Fruit fly (Drosophila melanogaster): ENCODE data around the gene Pde9.

DNA sequence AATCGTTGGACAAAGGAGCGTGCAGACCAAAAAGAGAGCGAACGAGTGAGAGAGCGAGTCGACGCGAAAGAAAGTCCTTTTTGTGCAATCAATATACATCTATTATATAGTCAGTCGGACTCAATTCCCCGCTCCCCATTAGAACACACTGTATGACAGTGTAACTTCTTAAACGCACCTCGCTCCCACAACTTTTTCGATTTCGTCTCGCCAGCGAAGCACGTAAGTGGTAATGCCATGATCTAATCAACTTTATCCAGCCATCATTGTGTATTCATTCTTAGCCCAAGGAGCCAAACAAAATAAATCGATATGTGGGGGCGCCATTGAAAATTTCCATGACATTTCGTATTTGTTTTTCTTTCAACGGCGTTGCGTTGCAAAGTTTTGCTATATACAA, 41.9 kb upstream of the Pde9 start:
- TF ChIP-seq Crg-1 (GFP tag; optimal IDR thresholded peaks at IDR 0.05) (no peak), CG7101 (tag; optimal IDR thresholded peaks at IDR 0.05) (no peak), cnc (optimal IDR thresholded peaks at IDR 0.05) (no peak), ovo (GFP tag; optimal IDR thresholded peaks at IDR 0.05) (no peak), cic (GFP tag; optimal IDR thresholded peaks at IDR 0.05) (no peak), CG11617 (GFP tag; optimal IDR thresholded peaks at IDR 0.05) (no peak), Clk (GFP tag; optimal IDR thresholded peaks at IDR 0.05) (no peak), bab1 (GFP tag; optimal IDR thresholded peaks at IDR 0.05) (no peak), tj (GFP tag; optimal IDR thresholded peaks at IDR 0.05) (no peak), Hr96 (GFP tag; optimal IDR thresholded peaks at IDR 0.05) (no peak), kay (GFP tag; ENCODE audit: borderline replicate concordance) (no peak)

Measured in whole organism, adult.